Fruit fly (Drosophila melanogaster): ENCODE data around the gene ND-18.

Gene ND-18

dm6 chrX:19496808-19497259, 4.6 kb downstream of the ND-18 start:
- peak; percentile 25 for TF ChIP-seq toe (GFP tag; optimal IDR thresholded peaks at IDR 0.05)
- TF ChIP-seq CG11617 (GFP tag; optimal IDR thresholded peaks at IDR 0.05), result peak; percentile 15
- peak; percentile 77 for TF ChIP-seq Hr96 (GFP tag; optimal IDR thresholded peaks at IDR 0.05)
- TF ChIP-seq kay (GFP tag; ENCODE audit: borderline replicate concordance), result no peak
- TF ChIP-seq ovo (GFP tag; optimal IDR thresholded peaks at IDR 0.05), result peak; percentile 59
- no peak for TF ChIP-seq tj (GFP tag; optimal IDR thresholded peaks at IDR 0.05)
- no peak for TF ChIP-seq CG33017 (tag; optimal IDR thresholded peaks at IDR 0.05)
- TF ChIP-seq CG7101 (tag; optimal IDR thresholded peaks at IDR 0.05), result peak; percentile 55
- peak; percentile 73 for TF ChIP-seq Crg-1 (GFP tag; optimal IDR thresholded peaks at IDR 0.05)
- no peak for TF ChIP-seq CG7045 (GFP tag; optimal IDR thresholded peaks at IDR 0.05)
- TF ChIP-seq pad (GFP tag; optimal IDR thresholded peaks at IDR 0.05), result peak; percentile 49
- TF ChIP-seq CG12768 (GFP tag; optimal IDR thresholded peaks at IDR 0.05), result no peak
- TF ChIP-seq CG1620 (GFP tag; optimal IDR thresholded peaks at IDR 0.05), result peak; percentile 47
- peak; percentile 61 for TF ChIP-seq bab1 (GFP tag; optimal IDR thresholded peaks at IDR 0.05)
- no peak for TF ChIP-seq CG5204 (GFP tag; optimal IDR thresholded peaks at IDR 0.05)
- TF ChIP-seq cic (GFP tag; optimal IDR thresholded peaks at IDR 0.05), result peak; percentile 58
- no peak for TF ChIP-seq Clk (GFP tag; optimal IDR thresholded peaks at IDR 0.05)
- TF ChIP-seq cnc (optimal IDR thresholded peaks at IDR 0.05), result no peak
- peak; percentile 83 for TF ChIP-seq Mnt (GFP tag; optimal IDR thresholded peaks at IDR 0.05)
- TF ChIP-seq CG14711 (tag; optimal IDR thresholded peaks at IDR 0.05), result peak; percentile 49

dm6 chrX:19497782-19498440, 5.7 kb downstream of the ND-18 start:
- peak; percentile 42 for TF ChIP-seq bab1 (GFP tag; optimal IDR thresholded peaks at IDR 0.05)
- TF ChIP-seq CG7101 (tag; optimal IDR thresholded peaks at IDR 0.05), result peak; percentile 48
- no peak for TF ChIP-seq cnc (optimal IDR thresholded peaks at IDR 0.05)
- TF ChIP-seq Mnt (GFP tag; optimal IDR thresholded peaks at IDR 0.05), result peak; percentile 81
- TF ChIP-seq CG12768 (GFP tag; optimal IDR thresholded peaks at IDR 0.05), result peak; percentile 68
- peak; percentile 68 for TF ChIP-seq cic (GFP tag; optimal IDR thresholded peaks at IDR 0.05)
- TF ChIP-seq Clk (GFP tag; optimal IDR thresholded peaks at IDR 0.05), result no peak
- TF ChIP-seq ovo (GFP tag; optimal IDR thresholded peaks at IDR 0.05), result peak; percentile 83
- peak; percentile 29 for TF ChIP-seq CG33017 (tag; optimal IDR thresholded peaks at IDR 0.05)
- no peak for TF ChIP-seq CG1620 (GFP tag; optimal IDR thresholded peaks at IDR 0.05)
- peak; percentile 49 for TF ChIP-seq Hr96 (GFP tag; optimal IDR thresholded peaks at IDR 0.05)
- no peak for TF ChIP-seq toe (GFP tag; optimal IDR thresholded peaks at IDR 0.05)
- TF ChIP-seq tj (GFP tag; optimal IDR thresholded peaks at IDR 0.05), result peak; percentile 50

- peak; percentile 83 for TF ChIP-seq CG14711 (tag; optimal IDR thresholded peaks at IDR 0.05)
- no peak for TF ChIP-seq CG33017 (tag; optimal IDR thresholded peaks at IDR 0.05)
- TF ChIP-seq tj (GFP tag; optimal IDR thresholded peaks at IDR 0.05), result peak; percentile 84
- TF ChIP-seq pad (GFP tag; optimal IDR thresholded peaks at IDR 0.05), result peak; percentile 90
- no peak for TF ChIP-seq CG7045 (GFP tag; optimal IDR thresholded peaks at IDR 0.05)
These were observed 6.6 kb downstream of the ND-18 start for dm6 chrX:19498755-19499321.

- no peak for TF ChIP-seq CG5204 (GFP tag; optimal IDR thresholded peaks at IDR 0.05)
- TF ChIP-seq CG7101 (tag; optimal IDR thresholded peaks at IDR 0.05), result no peak
- no peak for TF ChIP-seq Hr96 (GFP tag; optimal IDR thresholded peaks at IDR 0.05)
- TF ChIP-seq ovo (GFP tag; optimal IDR thresholded peaks at IDR 0.05), result no peak
- no peak for TF ChIP-seq CG7045 (GFP tag; optimal IDR thresholded peaks at IDR 0.05)
- no peak for TF ChIP-seq bab1 (GFP tag; optimal IDR thresholded peaks at IDR 0.05)
- TF ChIP-seq Mnt (GFP tag; optimal IDR thresholded peaks at IDR 0.05), result peak; percentile 19
- no peak for TF ChIP-seq tj (GFP tag; optimal IDR thresholded peaks at IDR 0.05)
These were observed 9.1 kb downstream of the ND-18 start for dm6 chrX:19501274-19501673.

- TF ChIP-seq kay (GFP tag; ENCODE audit: borderline replicate concordance) (peak; percentile 55), CG7101 (tag; optimal IDR thresholded peaks at IDR 0.05) (no peak)
These were observed 12.0 kb downstream of the ND-18 start for dm6 chrX:19504170-19504765.

- TF ChIP-seq CG14711 (tag; optimal IDR thresholded peaks at IDR 0.05) (peak; percentile 93), toe (GFP tag; optimal IDR thresholded peaks at IDR 0.05) (no peak), Clk (GFP tag; optimal IDR thresholded peaks at IDR 0.05) (no peak), Mnt (GFP tag; optimal IDR thresholded peaks at IDR 0.05) (peak; percentile 76), CG11617 (GFP tag; optimal IDR thresholded peaks at IDR 0.05) (peak; percentile 37), CG5204 (GFP tag; optimal IDR thresholded peaks at IDR 0.05) (no peak), kay (GFP tag; ENCODE audit: borderline replicate concordance) (no peak), tj (GFP tag; optimal IDR thresholded peaks at IDR 0.05) (peak; percentile 80), ovo (GFP tag; optimal IDR thresholded peaks at IDR 0.05) (peak; percentile 92), CG33017 (tag; optimal IDR thresholded peaks at IDR 0.05) (no peak), CG7045 (GFP tag; optimal IDR thresholded peaks at IDR 0.05) (no peak), pad (GFP tag; optimal IDR thresholded peaks at IDR 0.05) (no peak), Crg-1 (GFP tag; optimal IDR thresholded peaks at IDR 0.05) (no peak), CG1620 (GFP tag; optimal IDR thresholded peaks at IDR 0.05) (no peak), cnc (optimal IDR thresholded peaks at IDR 0.05) (no peak), CG12768 (GFP tag; optimal IDR thresholded peaks at IDR 0.05) (peak; percentile 42), bab1 (GFP tag; optimal IDR thresholded peaks at IDR 0.05) (peak; percentile 57), Hr96 (GFP tag; optimal IDR thresholded peaks at IDR 0.05) (peak; percentile 46), cic (GFP tag; optimal IDR thresholded peaks at IDR 0.05) (no peak), CG7101 (tag; optimal IDR thresholded peaks at IDR 0.05) (peak; percentile 49)
These were observed 13.3 kb downstream of the ND-18 start for dm6 chrX:19505334-19506185.
